Worm (Caenorhabditis elegans): ENCODE results near the gene str-227.

Gene str-227

DNA sequence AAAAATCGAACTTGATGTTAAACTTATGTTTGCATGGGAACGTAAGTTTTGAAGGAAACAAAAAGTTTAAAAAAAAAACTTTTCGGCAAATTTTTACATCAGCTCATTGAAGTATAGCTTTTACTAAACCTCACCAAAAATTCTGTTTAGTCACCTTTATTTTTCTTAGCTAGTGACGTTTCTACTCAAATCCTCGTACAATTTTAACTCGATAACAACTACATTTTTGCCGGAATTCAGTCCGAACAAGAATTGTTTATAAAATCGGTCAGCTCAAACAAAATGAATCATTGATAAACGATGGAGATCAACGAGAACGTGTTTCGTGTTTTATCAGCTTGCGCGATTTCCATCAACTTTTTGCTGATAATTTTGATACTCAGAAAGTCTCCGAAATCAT lies 8.9 kb downstream of the str-227 start, which contains the start of gene str-260:
Gene str-260 (plus strand): TSS at position 301 of the 400 bp plus-strand sequence.
- no peak for TF ChIP-seq cog-1 (tag; optimal IDR thresholded peaks at IDR 0.05)
- no peak for TF ChIP-seq ref-1 (GFP tag; conservative IDR thresholded peaks at IDR 0.05)

ce11 chrV:3530403-3530802 lies 12.4 kb downstream of the str-227 start, which contains the start of gene srbc-66:
Gene srbc-66, plus strand, starts transcription at chrV:3530703.
- TF ChIP-seq ztf-23 (GFP tag; IDR thresholded peaks at IDR 0.05) (no peak), cog-1 (tag; optimal IDR thresholded peaks at IDR 0.05) (no peak), ztf-29 (GFP tag; IDR thresholded peaks at IDR 0.05) (no peak), klf-2 (GFP tag; conservative IDR thresholded peaks at IDR 0.05) (no peak), ref-1 (GFP tag; conservative IDR thresholded peaks at IDR 0.05) (no peak), T22C8.4 (GFP tag; IDR thresholded peaks at IDR 0.05) (no peak), flt-1 (GFP tag; IDR thresholded peaks at IDR 0.05) (no peak), med-1 (GFP tag; optimal IDR thresholded peaks at IDR 0.05; ENCODE audit: insufficient read depth) (no peak), tab-1 (GFP tag; IDR thresholded peaks at IDR 0.05) (no peak)

DNA sequence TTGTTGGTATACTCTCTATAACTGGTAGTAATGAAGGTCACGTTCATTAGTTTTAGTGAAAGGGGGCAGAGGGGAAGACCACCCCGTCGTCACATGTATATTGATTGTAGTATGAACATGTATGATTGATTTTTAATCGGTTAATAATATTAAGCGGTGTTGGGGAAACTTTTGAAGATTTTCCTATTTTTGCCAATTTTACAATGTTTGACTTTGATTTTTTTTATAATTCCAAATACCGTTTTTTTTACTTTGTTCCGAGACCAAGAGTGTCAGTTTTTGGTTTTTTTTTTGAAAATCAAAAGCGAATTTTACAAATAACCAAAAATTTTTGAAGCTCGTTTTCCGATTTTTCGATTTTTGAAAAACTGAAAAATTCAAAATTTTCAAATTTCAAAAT lies 17.3 kb downstream of the str-227 start, which contains the start of gene nhr-221:
Gene nhr-221 (minus strand): TSS at position 101 of the 400 bp plus-strand sequence.
- TF ChIP-seq klf-2 (GFP tag; conservative IDR thresholded peaks at IDR 0.05) (no peak), T22C8.4 (GFP tag; IDR thresholded peaks at IDR 0.05) (no peak), med-1 (GFP tag; optimal IDR thresholded peaks at IDR 0.05; ENCODE audit: insufficient read depth) (no peak), cog-1 (tag; optimal IDR thresholded peaks at IDR 0.05) (no peak), flt-1 (GFP tag; IDR thresholded peaks at IDR 0.05) (no peak), ztf-29 (GFP tag; IDR thresholded peaks at IDR 0.05) (no peak), ztf-23 (GFP tag; IDR thresholded peaks at IDR 0.05) (no peak), tab-1 (GFP tag; IDR thresholded peaks at IDR 0.05) (no peak), ref-1 (GFP tag; conservative IDR thresholded peaks at IDR 0.05) (no peak)

- no peak for TF ChIP-seq ref-1 (GFP tag; conservative IDR thresholded peaks at IDR 0.05)
- no peak for TF ChIP-seq ztf-29 (GFP tag; IDR thresholded peaks at IDR 0.05)
- no peak for TF ChIP-seq klf-2 (GFP tag; conservative IDR thresholded peaks at IDR 0.05)
- TF ChIP-seq cog-1 (tag; optimal IDR thresholded peaks at IDR 0.05), result no peak
- no peak for TF ChIP-seq T22C8.4 (GFP tag; IDR thresholded peaks at IDR 0.05)
- no peak for TF ChIP-seq flt-1 (GFP tag; IDR thresholded peaks at IDR 0.05)
- no peak for TF ChIP-seq tab-1 (GFP tag; IDR thresholded peaks at IDR 0.05)
- TF ChIP-seq med-1 (GFP tag; optimal IDR thresholded peaks at IDR 0.05; ENCODE audit: insufficient read depth), result no peak
- TF ChIP-seq ztf-23 (GFP tag; IDR thresholded peaks at IDR 0.05), result no peak
Observed at ce11 chrV:3538307-3538706, 20.3 kb downstream of the str-227 start, which contains the start of gene nhr-93. Gene nhr-93, minus strand, starts transcription at chrV:3538407.

DNA sequence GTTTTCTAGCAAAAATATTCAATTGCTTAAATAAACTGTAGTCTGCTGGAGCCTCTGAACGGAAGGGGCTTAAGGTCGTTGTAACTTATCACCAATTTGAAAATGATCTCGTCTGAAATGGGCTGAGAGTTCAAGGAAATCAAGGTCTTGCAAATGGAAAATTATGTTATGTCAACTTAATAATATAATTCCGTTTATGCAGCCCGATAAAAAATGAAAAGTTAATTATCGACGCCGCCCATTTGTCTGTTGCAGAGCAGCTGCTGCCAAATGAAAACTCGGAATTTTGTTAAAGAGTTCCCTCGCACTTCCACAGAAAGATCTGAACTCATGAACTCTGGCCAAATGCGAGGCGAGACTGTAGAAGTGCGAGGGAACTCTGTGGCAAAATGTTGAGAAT lies 23.1 kb downstream of the str-227 start, which contains the start of gene srbc-67:
Gene srbc-67 (minus strand): TSS at position 101 of the 400 bp plus-strand sequence.
- TF ChIP-seq ztf-23 (GFP tag; IDR thresholded peaks at IDR 0.05) (no peak), med-1 (GFP tag; optimal IDR thresholded peaks at IDR 0.05; ENCODE audit: insufficient read depth) (no peak), flt-1 (GFP tag; IDR thresholded peaks at IDR 0.05) (no peak), ztf-29 (GFP tag; IDR thresholded peaks at IDR 0.05) (no peak), ref-1 (GFP tag; conservative IDR thresholded peaks at IDR 0.05) (no peak), klf-2 (GFP tag; conservative IDR thresholded peaks at IDR 0.05) (no peak), T22C8.4 (GFP tag; IDR thresholded peaks at IDR 0.05) (no peak), cog-1 (tag; optimal IDR thresholded peaks at IDR 0.05) (no peak), tab-1 (GFP tag; IDR thresholded peaks at IDR 0.05) (no peak)

DNA sequence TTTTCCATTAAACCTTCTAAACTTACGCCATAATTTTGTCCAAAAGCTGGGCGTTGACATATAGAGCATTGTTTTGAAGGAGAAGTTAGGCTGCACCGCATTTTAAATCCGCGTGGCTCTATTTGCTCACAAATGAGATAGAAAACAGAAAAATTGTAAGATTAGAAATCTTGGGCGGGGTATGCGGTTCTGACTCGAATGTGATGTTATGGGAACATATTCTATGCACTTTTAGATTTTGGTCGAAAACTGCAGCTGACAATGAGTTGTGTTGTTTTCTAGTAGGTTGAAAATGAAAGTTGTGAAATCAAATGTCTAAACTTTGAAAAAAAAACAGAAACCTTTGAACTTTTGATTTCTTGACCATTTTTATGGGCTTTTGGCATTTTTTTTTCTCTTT lies 25.4 kb downstream of the str-227 start, which contains the start of gene nhr-222:
Gene nhr-222 (minus strand): TSS at position 101 of the 400 bp plus-strand sequence.
- TF ChIP-seq cog-1 (tag; optimal IDR thresholded peaks at IDR 0.05), result no peak
- no peak for TF ChIP-seq ztf-29 (GFP tag; IDR thresholded peaks at IDR 0.05)
- no peak for TF ChIP-seq tab-1 (GFP tag; IDR thresholded peaks at IDR 0.05)
- no peak for TF ChIP-seq flt-1 (GFP tag; IDR thresholded peaks at IDR 0.05)
- no peak for TF ChIP-seq T22C8.4 (GFP tag; IDR thresholded peaks at IDR 0.05)
- TF ChIP-seq ztf-23 (GFP tag; IDR thresholded peaks at IDR 0.05), result no peak
- TF ChIP-seq ref-1 (GFP tag; conservative IDR thresholded peaks at IDR 0.05), result no peak
- TF ChIP-seq klf-2 (GFP tag; conservative IDR thresholded peaks at IDR 0.05), result no peak
- no peak for TF ChIP-seq med-1 (GFP tag; optimal IDR thresholded peaks at IDR 0.05; ENCODE audit: insufficient read depth)

DNA sequence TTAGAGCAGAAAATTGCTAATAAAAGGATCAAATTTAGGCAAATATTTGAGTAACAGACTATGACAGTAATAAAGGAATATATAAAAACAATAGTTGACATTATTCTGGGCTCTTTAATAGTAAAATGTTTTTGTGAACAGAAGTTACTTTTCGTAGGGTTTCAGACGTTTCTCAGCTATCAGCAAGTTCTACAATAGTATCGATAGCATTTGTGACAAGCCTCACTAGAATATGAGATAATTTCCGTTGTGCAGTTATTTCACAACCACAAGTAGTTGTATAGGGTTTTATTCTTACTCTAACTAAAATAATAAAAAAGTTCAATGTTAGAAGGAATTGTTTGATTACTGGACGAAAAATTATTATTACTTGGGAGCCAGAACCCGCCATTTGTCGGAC lies 28.5 kb downstream of the str-227 start, which contains the start of gene srbc-68:
Gene srbc-68 (minus strand): TSS at position 101 of the 400 bp plus-strand sequence.
- TF ChIP-seq tab-1 (GFP tag; IDR thresholded peaks at IDR 0.05) (no peak), ztf-23 (GFP tag; IDR thresholded peaks at IDR 0.05) (no peak), ztf-29 (GFP tag; IDR thresholded peaks at IDR 0.05) (no peak), med-1 (GFP tag; optimal IDR thresholded peaks at IDR 0.05; ENCODE audit: insufficient read depth) (no peak), T22C8.4 (GFP tag; IDR thresholded peaks at IDR 0.05) (no peak), klf-2 (GFP tag; conservative IDR thresholded peaks at IDR 0.05) (no peak), cog-1 (tag; optimal IDR thresholded peaks at IDR 0.05) (no peak), flt-1 (GFP tag; IDR thresholded peaks at IDR 0.05) (no peak), ref-1 (GFP tag; conservative IDR thresholded peaks at IDR 0.05) (no peak)

- TF ChIP-seq flt-1 (GFP tag; IDR thresholded peaks at IDR 0.05) (no peak), ztf-23 (GFP tag; IDR thresholded peaks at IDR 0.05) (no peak), tab-1 (GFP tag; IDR thresholded peaks at IDR 0.05) (no peak), T22C8.4 (GFP tag; IDR thresholded peaks at IDR 0.05) (no peak), cog-1 (tag; optimal IDR thresholded peaks at IDR 0.05) (no peak), ref-1 (GFP tag; conservative IDR thresholded peaks at IDR 0.05) (no peak), klf-2 (GFP tag; conservative IDR thresholded peaks at IDR 0.05) (no peak), ztf-29 (GFP tag; IDR thresholded peaks at IDR 0.05) (no peak), med-1 (GFP tag; optimal IDR thresholded peaks at IDR 0.05; ENCODE audit: insufficient read depth) (no peak)
Observed at ce11 chrV:3548798-3549197, 30.8 kb downstream of the str-227 start, which contains the start of gene srw-130. Gene srw-130, minus strand, starts transcription at chrV:3548898.

- no peak for TF ChIP-seq T22C8.4 (GFP tag; IDR thresholded peaks at IDR 0.05)
- TF ChIP-seq ztf-23 (GFP tag; IDR thresholded peaks at IDR 0.05), result no peak
- no peak for TF ChIP-seq ztf-29 (GFP tag; IDR thresholded peaks at IDR 0.05)
- TF ChIP-seq ref-1 (GFP tag; conservative IDR thresholded peaks at IDR 0.05), result no peak
- TF ChIP-seq tab-1 (GFP tag; IDR thresholded peaks at IDR 0.05), result no peak
- TF ChIP-seq klf-2 (GFP tag; conservative IDR thresholded peaks at IDR 0.05), result no peak
- TF ChIP-seq cog-1 (tag; optimal IDR thresholded peaks at IDR 0.05), result no peak
- no peak for TF ChIP-seq flt-1 (GFP tag; IDR thresholded peaks at IDR 0.05)
- no peak for TF ChIP-seq med-1 (GFP tag; optimal IDR thresholded peaks at IDR 0.05; ENCODE audit: insufficient read depth)
Observed at ce11 chrV:3549553-3549952, 31.6 kb downstream of the str-227 start, which contains the start of gene sri-21. Gene sri-21, plus strand, starts transcription at chrV:3549853.

Measured in whole organism, midembryonic.